Worm (Caenorhabditis elegans) whole organism, midembryonic: ENCODE results near the gene str-209.

Experiments used
- T22C8.4 ChIP-seq: fragments of 200-800 bp; sonication (Bioruptor generic); IDR thresholded peaks from 2 replicates; pipeline ENCODE4 v1.3.6; 2022; ENCODE audit warnings: missing genetic modification characterization, missing compliant biosample characterization
- cog-1 ChIP-seq: sonication (generic microtip); optimal IDR thresholded peaks from 2 replicates; lab custom pipeline; 2016; ENCODE audit warnings: missing genetic modification characterization, missing compliant biosample characterization
- flt-1 ChIP-seq: fragments of 200-800 bp; sonication (Bioruptor generic); IDR thresholded peaks from 2 replicates; pipeline ENCODE4 v1.3.6; 2022; ENCODE audit warnings: missing genetic modification characterization, missing compliant biosample characterization
- ref-1 ChIP-seq: fragments of 200-800 bp; sonication (Bioruptor generic); conservative IDR thresholded peaks from 2 replicates; pipeline ENCODE4 v1.3.6; 2022; ENCODE audit warnings: missing genetic modification reagents, missing genetic modification characterization, missing compliant biosample characterization
- ztf-29 ChIP-seq: fragments of 200-800 bp; sonication (Bioruptor generic); IDR thresholded peaks from 2 replicates; pipeline ENCODE4 v1.3.6; 2022; ENCODE audit warnings: missing genetic modification reagents, missing genetic modification characterization, missing compliant biosample characterization

ce11 chrV:4926371-4926770 is 22.4 kb upstream of the str-209 start, which contains the start of gene srh-21:
- no peak for TF ChIP-seq flt-1 (GFP tag; lab: Robert Waterston, UW)
- no peak for TF ChIP-seq ref-1 (GFP tag; lab: Robert Waterston, UW)
- no peak for TF ChIP-seq ztf-29 (GFP tag; lab: Robert Waterston, UW)
- no peak for TF ChIP-seq T22C8.4
- no peak for TF ChIP-seq cog-1 (tag; lab: Kevin White, UChicago)
